Fruit fly (Drosophila melanogaster) whole organism, embryonic: Measurements from ENCODE around the gene CG33796.
A peak's percentile ranks its signal among the peaks of the same experiment; 100 is the strongest.

Experiments
- Atf-2 ChIP-seq: fragments of 200-800 bp; sonication (Bioruptor generic); optimal IDR thresholded peaks from 2 replicates; lab custom pipeline; 2016; ENCODE audit warnings: missing biosample characterization, missing genetic modification characterization
- Bdp1 ChIP-seq: fragments of 200-800 bp; sonication (Bioruptor generic); optimal IDR thresholded peaks from 3 replicates; lab custom pipeline; 2016; ENCODE audit warnings: missing biosample characterization, missing genetic modification characterization
- BtbVII ChIP-seq: fragments of 200-800 bp; sonication (Bioruptor generic); optimal IDR thresholded peaks from 3 replicates; lab custom pipeline; 2017; ENCODE audit warnings: missing biosample characterization, mild to moderate bottlenecking, missing genetic modification characterization
- CG11093 ChIP-seq: fragments of 200-800 bp; sonication (Bioruptor generic); IDR thresholded peaks from 3 replicates; pipeline ENCODE4 v1.3.6; 2022; ENCODE audit warnings: missing biosample characterization, missing genetic modification characterization
- CG12071 ChIP-seq: fragments of 200-800 bp; sonication (Bioruptor generic); optimal IDR thresholded peaks from 3 replicates; lab custom pipeline; 2018; ENCODE audit warnings: missing biosample characterization, mild to moderate bottlenecking, missing genetic modification characterization
- CG12299 ChIP-seq: fragments of 200-800 bp; sonication (Bioruptor generic); optimal IDR thresholded peaks from 2 replicates; lab custom pipeline; 2018; ENCODE audit warnings: missing biosample characterization, mild to moderate bottlenecking, missing genetic modification characterization
- CG13287 ChIP-seq: fragments of 200-800 bp; sonication (Bioruptor generic); IDR thresholded peaks from 2 replicates; pipeline ENCODE4 v1.3.6; 2022; ENCODE audit warnings: missing biosample characterization, missing genetic modification characterization; ENCODE audit not compliant: partially characterized antibody
- CG13624 ChIP-seq: fragments of 200-800 bp; sonication (Bioruptor generic); optimal IDR thresholded peaks from 2 replicates; lab custom pipeline; 2016; ENCODE audit warnings: missing biosample characterization, missing genetic modification characterization
- CG13775 ChIP-seq: fragments of 200-800 bp; sonication (Bioruptor generic); optimal IDR thresholded peaks from 3 replicates; lab custom pipeline; 2017; ENCODE audit warnings: missing biosample characterization, mild to moderate bottlenecking, missing genetic modification characterization
- CG1647 ChIP-seq: fragments of 200-800 bp; sonication (Bioruptor generic); optimal IDR thresholded peaks from 3 replicates; lab custom pipeline; 2016; ENCODE audit warnings: missing biosample characterization, missing genetic modification characterization
- CG16863 ChIP-seq: fragments of 200-800 bp; sonication (Bioruptor generic); optimal IDR thresholded peaks from 3 replicates; lab custom pipeline; 2016; ENCODE audit warnings: missing biosample characterization, missing genetic modification characterization
- CG17359 ChIP-seq: fragments of 200-800 bp; sonication (Bioruptor generic); optimal IDR thresholded peaks from 3 replicates; lab custom pipeline; 2018; ENCODE audit warnings: missing biosample characterization, mild to moderate bottlenecking, missing genetic modification characterization, moderate library complexity
- CG17802 ChIP-seq: fragments of 200-800 bp; sonication (Bioruptor generic); optimal IDR thresholded peaks from 2 replicates; lab custom pipeline; 2018; ENCODE audit warnings: missing biosample characterization, mild to moderate bottlenecking, missing genetic modification characterization, moderate library complexity
- CG18764 ChIP-seq: fragments of 200-800 bp; sonication (Bioruptor generic); optimal IDR thresholded peaks from 3 replicates; lab custom pipeline; 2016; ENCODE audit warnings: missing biosample characterization, missing genetic modification characterization
- CG32532 ChIP-seq: fragments of 200-800 bp; sonication (Bioruptor generic); IDR thresholded peaks from 2 replicates; pipeline ENCODE4 v1.3.6; 2022; ENCODE audit warnings: missing biosample characterization, missing genetic modification characterization
- CG5180 ChIP-seq: fragments of 200-800 bp; sonication (Bioruptor generic); optimal IDR thresholded peaks from 3 replicates; lab custom pipeline; 2017; ENCODE audit warnings: missing biosample characterization, missing genetic modification characterization, mild to moderate bottlenecking, moderate library complexity, missing genetic modification reagents
- CG6254 ChIP-seq: fragments of 200-800 bp; sonication (Bioruptor generic); optimal IDR thresholded peaks from 3 replicates; lab custom pipeline; 2017; ENCODE audit warnings: mild to moderate bottlenecking, missing biosample characterization, missing genetic modification reagents, missing genetic modification characterization
- CG6813 ChIP-seq: fragments of 200-800 bp; sonication (Bioruptor generic); optimal IDR thresholded peaks from 2 replicates; lab custom pipeline; 2017; ENCODE audit warnings: missing biosample characterization, missing genetic modification characterization, mild to moderate bottlenecking, moderate library complexity, missing genetic modification reagents
- CG7928 ChIP-seq: fragments of 200-800 bp; sonication (Bioruptor generic); optimal IDR thresholded peaks from 2 replicates; lab custom pipeline; 2017; ENCODE audit warnings: missing biosample characterization, mild to moderate bottlenecking, missing genetic modification characterization
- CG8478 ChIP-seq: fragments of >200 bp; optimal IDR thresholded peaks from 2 replicates; lab custom pipeline; 2018
- CG9609 ChIP-seq: fragments of 200-800 bp; sonication (Bioruptor generic); optimal IDR thresholded peaks from 3 replicates; lab custom pipeline; 2016; ENCODE audit warnings: missing biosample characterization, missing genetic modification characterization
- Dp ChIP-seq: fragments of 200-800 bp; sonication (Bioruptor generic); optimal IDR thresholded peaks from 2 replicates; lab custom pipeline; 2018; ENCODE audit warnings: missing biosample characterization, mild to moderate bottlenecking, missing genetic modification characterization, moderate library complexity
- Fer3 ChIP-seq: fragments of 200-800 bp; sonication (Bioruptor generic); optimal IDR thresholded peaks from 2 replicates; lab custom pipeline; 2018; ENCODE audit warnings: missing biosample characterization, mild to moderate bottlenecking, missing genetic modification characterization, moderate library complexity
- Hey ChIP-seq: fragments of 200-800 bp; sonication (Bioruptor generic); optimal IDR thresholded peaks from 3 replicates; lab custom pipeline; 2018; ENCODE audit warnings: missing biosample characterization, mild to moderate bottlenecking, missing genetic modification characterization
- Hsf ChIP-seq: fragments of 200-800 bp; sonication (Bioruptor generic); optimal IDR thresholded peaks from 3 replicates; lab custom pipeline; 2016; ENCODE audit warnings: missing biosample characterization, missing genetic modification characterization
- Kr ChIP-seq: fragments of 200-800 bp; sonication (Bioruptor generic); optimal IDR thresholded peaks from 2 replicates; lab custom pipeline; 2017; ENCODE audit warnings: missing biosample characterization, mild to moderate bottlenecking, missing genetic modification characterization
- Nf-YA ChIP-seq: fragments of 200-800 bp; sonication (Bioruptor generic); IDR thresholded peaks from 2 replicates; pipeline ENCODE4 v1.3.6; 2022; ENCODE audit warnings: missing biosample characterization, missing genetic modification characterization
- Oli ChIP-seq: fragments of 200-800 bp; sonication (Bioruptor generic); optimal IDR thresholded peaks from 2 replicates; lab custom pipeline; 2018; ENCODE audit warnings: missing biosample characterization, mild to moderate bottlenecking, missing genetic modification characterization, moderate library complexity
- Sox102F ChIP-seq: fragments of 200-800 bp; sonication (Bioruptor generic); optimal IDR thresholded peaks from 2 replicates; lab custom pipeline; 2018; ENCODE audit warnings: missing biosample characterization, mild to moderate bottlenecking, missing genetic modification characterization, moderate library complexity
- Sry-δ ChIP-seq: fragments of 200-800 bp; sonication (Bioruptor generic); optimal IDR thresholded peaks from 2 replicates; lab custom pipeline; 2016; ENCODE audit warnings: missing biosample characterization, missing genetic modification characterization
- ase ChIP-seq: fragments of 200-800 bp; sonication (Bioruptor generic); IDR thresholded peaks from 3 replicates; pipeline ENCODE4 v1.3.6; 2022; ENCODE audit warnings: missing biosample characterization, missing genetic modification characterization
- bab2 ChIP-seq: fragments of 200-800 bp; sonication (Bioruptor generic); optimal IDR thresholded peaks from 2 replicates; lab custom pipeline; 2016; ENCODE audit warnings: missing biosample characterization, missing genetic modification characterization
- cad ChIP-seq: fragments of >200 bp; optimal IDR thresholded peaks from 2 replicates; lab custom pipeline; 2017; ENCODE audit warnings: missing biosample characterization, missing genetic modification characterization
- chinmo ChIP-seq: fragments of 200-800 bp; sonication (Bioruptor generic); IDR thresholded peaks from 4 replicates; pipeline ENCODE4 v1.3.6; 2022; ENCODE audit warnings: missing biosample characterization, missing genetic modification characterization; ENCODE audit not compliant: partially characterized antibody
- corto ChIP-seq: fragments of 200-800 bp; sonication (Bioruptor generic); optimal IDR thresholded peaks from 2 replicates; lab custom pipeline; 2016; ENCODE audit warnings: missing biosample characterization, mild to moderate bottlenecking, missing genetic modification characterization, moderate library complexity
- dan ChIP-seq: fragments of 200-800 bp; sonication (Bioruptor generic); IDR thresholded peaks from 2 replicates; pipeline ENCODE4 v1.3.6; 2022; ENCODE audit warnings: missing biosample characterization, missing genetic modification characterization
- danr ChIP-seq: fragments of 200-800 bp; sonication (Bioruptor generic); IDR thresholded peaks from 2 replicates; pipeline ENCODE4 v1.3.6; 2022; ENCODE audit warnings: missing biosample characterization, missing genetic modification characterization
- gcm2 ChIP-seq: fragments of 200-800 bp; sonication (Bioruptor generic); optimal IDR thresholded peaks from 2 replicates; lab custom pipeline; 2016; ENCODE audit warnings: missing biosample characterization, missing genetic modification characterization
- gsb-n ChIP-seq: fragments of 200-800 bp; sonication (Bioruptor generic); optimal IDR thresholded peaks from 3 replicates; lab custom pipeline; 2018; ENCODE audit warnings: missing biosample characterization, mild to moderate bottlenecking, missing genetic modification characterization
- nau ChIP-seq: fragments of 200-800 bp; sonication (Bioruptor generic); optimal IDR thresholded peaks from 3 replicates; lab custom pipeline; 2017; ENCODE audit warnings: missing biosample characterization, mild to moderate bottlenecking, missing genetic modification characterization, missing genetic modification reagents
- onecut ChIP-seq: fragments of 200-800 bp; sonication (Bioruptor generic); IDR thresholded peaks from 2 replicates; pipeline ENCODE4 v1.3.6; 2022; ENCODE audit warnings: missing biosample characterization, missing genetic modification characterization
- pb ChIP-seq: fragments of 200-800 bp; sonication (Bioruptor generic); optimal IDR thresholded peaks from 3 replicates; lab custom pipeline; 2016; ENCODE audit warnings: missing biosample characterization, missing genetic modification characterization
- pzg ChIP-seq: fragments of 200-800 bp; sonication (Bioruptor generic); optimal IDR thresholded peaks from 3 replicates; lab custom pipeline; 2018; ENCODE audit warnings: missing biosample characterization, mild to moderate bottlenecking, missing genetic modification characterization, moderate library complexity
- sqz ChIP-seq: fragments of 200-800 bp; sonication (Bioruptor generic); optimal IDR thresholded peaks from 3 replicates; lab custom pipeline; 2018; ENCODE audit warnings: missing biosample characterization, mild to moderate bottlenecking, missing genetic modification characterization
- ssp ChIP-seq: fragments of 200-800 bp; sonication (Bioruptor generic); IDR thresholded peaks from 2 replicates; pipeline ENCODE4 v1.3.6; 2022; ENCODE audit warnings: missing biosample characterization, missing genetic modification characterization
- trh ChIP-seq: fragments of 200-800 bp; sonication (Bioruptor generic); optimal IDR thresholded peaks from 2 replicates; lab custom pipeline; 2016; ENCODE audit warnings: missing biosample characterization, missing genetic modification characterization
- tup ChIP-seq: fragments of 200-800 bp; sonication (Bioruptor generic); optimal IDR thresholded peaks from 2 replicates; lab custom pipeline; 2016; ENCODE audit warnings: missing biosample characterization, mild to moderate bottlenecking, missing genetic modification characterization, moderate library complexity
- twi ChIP-seq: fragments of 200-800 bp; optimal IDR thresholded peaks from 2 replicates; lab custom pipeline; 2019; ENCODE audit warnings: missing biosample characterization, mild to moderate bottlenecking, missing genetic modification characterization, moderate library complexity
- tx ChIP-seq: fragments of 200-800 bp; sonication (Bioruptor generic); optimal IDR thresholded peaks from 2 replicates; lab custom pipeline; 2016; ENCODE audit warnings: missing biosample characterization, missing genetic modification characterization
- wek ChIP-seq: fragments of 200-800 bp; sonication (Bioruptor generic); optimal IDR thresholded peaks from 3 replicates; lab custom pipeline; 2018; ENCODE audit warnings: missing biosample characterization, mild to moderate bottlenecking, missing genetic modification characterization, moderate library complexity

CG33796 gene

DNA sequence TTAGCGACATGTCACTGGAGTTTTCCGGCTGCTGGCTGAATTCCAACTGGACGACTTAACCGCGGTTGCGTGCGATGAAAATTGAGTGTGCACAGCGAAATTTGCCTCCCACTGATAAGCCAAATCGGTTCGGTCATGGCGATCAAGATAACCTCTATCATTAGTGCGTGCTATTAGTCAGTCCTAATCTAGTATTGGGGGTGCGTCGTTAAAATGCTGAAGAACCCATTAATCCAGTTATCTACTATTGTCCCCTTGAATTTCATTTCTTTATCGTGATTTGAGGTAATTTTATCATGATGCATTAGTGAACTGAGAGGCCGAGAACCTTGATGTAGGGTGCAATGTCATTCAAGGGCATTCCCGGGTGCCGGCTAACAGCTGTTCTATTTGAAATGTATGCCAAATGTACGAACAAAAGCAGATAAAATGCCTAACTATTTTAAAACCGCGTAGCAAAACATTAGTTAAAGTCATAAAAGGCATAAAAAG lies 41.4 kb downstream of the CG33796 start, which contains the start of gene Pgm1 (continued):
- TF ChIP-seq CG32532 (GFP tag; lab: Robert Waterston, UW) (peak; percentile 77), CG13775 (GFP tag; lab: Kevin White, UChicago) (peak; percentile 67), danr (GFP tag; lab: Robert Waterston, UW) (peak; percentile 40; the same call in 1 of the 2 replicates), nau (GFP tag; lab: Kevin White, UChicago) (no peak), CG12299 (peak; percentile 69), CG13624 (peak; percentile 92), tx (peak; percentile 88), cad (GFP tag; lab: Kevin White, UChicago) (no peak), onecut (GFP tag; lab: Robert Waterston, UW) (peak; percentile 57; the same call in 1 of the 2 replicates), Sry-δ (GFP tag; lab: Kevin White, UChicago) (peak; percentile 57), CG6813 (GFP tag; lab: Kevin White, UChicago) (peak; percentile 77), chinmo (GFP tag; lab: Robert Waterston, UW) (0 out of 4 replicates have a peak, but pooled peaks have one; percentile 24), bab2 (GFP tag; lab: Kevin White, UChicago) (peak; percentile 91), pzg (GFP tag; lab: Kevin White, UChicago) (peak; percentile 31), dan (GFP tag; lab: Robert Waterston, UW) (0 out of 2 replicates have a peak, but pooled peaks have one; percentile 46), CG11093 (GFP tag; lab: Robert Waterston, UW) (peak; percentile 36; the same call in 2 of the 3 replicates), Kr (GFP tag; lab: Kevin White, UChicago) (no peak), gcm2 (GFP tag; lab: Kevin White, UChicago) (peak; percentile 87), sqz (GFP tag; lab: Kevin White, UChicago) (no peak), CG17359 (peak; percentile 75), CG18764 (peak; percentile 74), Hsf (GFP tag; lab: Kevin White, UChicago) (peak; percentile 90), CG9609 (GFP tag; lab: Kevin White, UChicago) (peak; percentile 89), Oli (tag; lab: Kevin White, UChicago) (peak; percentile 85), Nf-YA (GFP tag; lab: Robert Waterston, UW) (peak; percentile 54; the same call in 1 of the 2 replicates), Bdp1 (GFP tag; lab: Kevin White, UChicago) (peak; percentile 77), gsb-n (no peak), CG7928 (GFP tag; lab: Kevin White, UChicago) (no peak), CG13287 (GFP tag; lab: Robert Waterston, UW) (0 out of 2 replicates have a peak, but pooled peaks have one; percentile 24), Atf-2 (peak; percentile 89), BtbVII (GFP tag; lab: Kevin White, UChicago) (peak; percentile 77), twi (tag; lab: Kevin White, UChicago) (no peak), Hey (tag; lab: Kevin White, UChicago) (peak; percentile 79), CG12071 (peak; percentile 87), CG17802 (tag; lab: Kevin White, UChicago) (peak; percentile 33), pb (GFP tag; lab: Kevin White, UChicago) (peak; percentile 93), CG16863 (peak; percentile 92), corto (GFP tag; lab: Kevin White, UChicago) (peak; percentile 67), trh (GFP tag; lab: Kevin White, UChicago) (peak; percentile 51), CG6254 (GFP tag; lab: Kevin White, UChicago) (peak; percentile 45), Dp (GFP tag; lab: Kevin White, UChicago) (no peak), ssp (GFP tag; lab: Robert Waterston, UW) (no peak; the same call in 1 of the 2 replicates), CG1647 (GFP tag; lab: Kevin White, UChicago) (peak; percentile 61), ase (GFP tag; lab: Robert Waterston, UW) (peak; percentile 28; the same call in 1 of the 3 replicates), wek (peak; percentile 73), tup (GFP tag; lab: Kevin White, UChicago) (peak; percentile 74), Fer3 (tag; lab: Kevin White, UChicago) (no peak), CG5180 (GFP tag; lab: Kevin White, UChicago) (peak; percentile 50), CG8478 (lab: Kevin White, UChicago) (no peak), Sox102F (no peak)
